Worm (Caenorhabditis elegans): ENCODE data around the gene sri-32.
"Not testable (repeated sequence)": the region's sequence is repeated elsewhere in the genome, so short reads cannot be mapped to it uniquely, and the experiment has no call there.

Gene sri-32

ce11 chrII:3129007-3129406, 25.3 kb downstream of the sri-32 start, which contains the start of gene chil-24 (continued):
- peak in 1 of 2 experiments; percentile 16 for TF ChIP-seq mdl-1 (tag; optimal IDR thresholded peaks at IDR 0.05)
- no peak for TF ChIP-seq aly-2 (tag; optimal IDR thresholded peaks at IDR 0.05)
- TF ChIP-seq lin-35 (GFP tag; optimal IDR thresholded peaks at IDR 0.05) = peak in 1 of 2 experiments; percentile 59
- TF ChIP-seq ets-5 (GFP tag; IDR thresholded peaks at IDR 0.05) = no peak
- no peak for TF ChIP-seq nhr-11 (tag; optimal IDR thresholded peaks at IDR 0.05)
- no peak for TF ChIP-seq nhr-237 (tag; optimal IDR thresholded peaks at IDR 0.05)
- peak; percentile 21 for TF ChIP-seq blmp-1 (tag; optimal IDR thresholded peaks at IDR 0.05)
- TF ChIP-seq skn-1 (tag; optimal IDR thresholded peaks at IDR 0.05) = peak; percentile 45
- no peak for TF ChIP-seq lin-15B (tag; optimal IDR thresholded peaks at IDR 0.05)
- no peak for TF ChIP-seq grh-1 (GFP tag; IDR thresholded peaks at IDR 0.05)
- TF ChIP-seq C16A3.4 (tag; optimal IDR thresholded peaks at IDR 0.05) = no peak
- peak; percentile 77 for TF ChIP-seq nhr-85 (tag)
- TF ChIP-seq ztf-4 (tag; optimal IDR thresholded peaks at IDR 0.05) = no peak
- no peak for TF ChIP-seq sox-4 (tag; optimal IDR thresholded peaks at IDR 0.05)
- peak; percentile 33 for TF ChIP-seq mep-1 (tag; optimal IDR thresholded peaks at IDR 0.05)
- peak; percentile 56 to 68 for TF ChIP-seq efl-1 (optimal IDR thresholded peaks at IDR 0.05)
- peak; percentile 14 to 92 for TF ChIP-seq efl-1 (GFP tag; optimal IDR thresholded peaks at IDR 0.05 in 1 of 2)
- TF ChIP-seq alr-1 (tag; optimal IDR thresholded peaks at IDR 0.05; ENCODE audit: borderline replicate concordance) = no peak
- no peak for TF ChIP-seq ceh-8 (GFP tag; optimal IDR thresholded peaks at IDR 0.05)
- peak; percentile 61 for TF ChIP-seq rnt-1 (tag; optimal IDR thresholded peaks at IDR 0.05)
- no peak for TF ChIP-seq nhr-47 (tag; optimal IDR thresholded peaks at IDR 0.05)
- TF ChIP-seq lsy-2 (tag; optimal IDR thresholded peaks at IDR 0.05) = peak in 1 of 2 experiments; percentile 36
- no peak for TF ChIP-seq aha-1 (tag; optimal IDR thresholded peaks at IDR 0.05)
- TF ChIP-seq sptf-1 (tag; optimal IDR thresholded peaks at IDR 0.05) = no peak
- peak; percentile 44 for TF ChIP-seq snu-23 (GFP tag; optimal IDR thresholded peaks at IDR 0.05)
- TF ChIP-seq pax-3 (tag; optimal IDR thresholded peaks at IDR 0.05) = no peak
- TF ChIP-seq hpl-2 (GFP tag; optimal IDR thresholded peaks at IDR 0.05) = peak; percentile 12
- TF ChIP-seq nhr-28 (tag; optimal IDR thresholded peaks at IDR 0.05) = no peak
- no peak for TF ChIP-seq fkh-4 (tag; optimal IDR thresholded peaks at IDR 0.05; ENCODE audit: borderline replicate concordance)
- TF ChIP-seq mef-2 (tag; optimal IDR thresholded peaks at IDR 0.05) = no peak
- no peak for TF ChIP-seq C34B4.2 (tag; optimal IDR thresholded peaks at IDR 0.05)
- TF ChIP-seq zip-4 (GFP tag; optimal IDR thresholded peaks at IDR 0.05) = no peak

- TF ChIP-seq alr-1 (tag; optimal IDR thresholded peaks at IDR 0.05; ENCODE audit: borderline replicate concordance); lir-3 (tag; optimal IDR thresholded peaks at IDR 0.05; ENCODE audit: poor library complexity); sup-37 (GFP tag; optimal IDR thresholded peaks at IDR 0.05): not testable (repeated sequence)
Observed at ce11 chrII:3126741-3127140, 27.5 kb downstream of the sri-32 start, which contains the start of gene ins-31. TSS of gene ins-31 (plus strand) at chrII:3127041.

ce11 chrII:3126341-3126740, 27.9 kb downstream of the sri-32 start, which contains the start of gene ins-19:
TSS of gene ins-19 (minus strand) at chrII:3126441.
- TF ChIP-seq elt-3 (tag; optimal IDR thresholded peaks at IDR 0.05) (no peak), nhr-76 (tag; optimal IDR thresholded peaks at IDR 0.05) (no peak), C34B4.2 (tag; optimal IDR thresholded peaks at IDR 0.05) (no peak), lin-13 (GFP tag; optimal IDR thresholded peaks at IDR 0.05) (no peak), pag-3 (tag; optimal IDR thresholded peaks at IDR 0.05; ENCODE audit: borderline replicate concordance, insufficient read depth) (no peak), unc-62 (GFP tag; optimal IDR thresholded peaks at IDR 0.05) (no peak), tlp-1 (tag; optimal IDR thresholded peaks at IDR 0.05) (no peak)

Data from whole organism, L1 larva.